Fruit fly (Drosophila melanogaster): ENCODE results near the gene Sry-beta.

The Sry-beta gene

DNA sequence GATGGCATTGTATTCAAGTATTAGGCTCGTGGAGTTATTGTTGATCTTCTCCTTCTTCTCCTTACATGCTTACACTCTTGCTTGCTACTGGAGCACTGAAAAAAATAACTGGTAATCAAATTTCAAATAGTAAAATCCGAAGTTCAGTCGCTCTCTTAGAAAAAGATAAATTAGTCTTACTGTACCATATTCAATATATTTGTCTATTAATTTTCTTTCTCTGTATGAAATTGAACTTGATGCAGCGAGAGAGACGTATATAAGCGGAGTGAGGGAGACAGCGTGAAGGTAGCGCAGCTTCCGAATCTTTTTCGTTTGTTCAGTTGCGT is 21.6 kb downstream of the Sry-beta start (continued):
- TF ChIP-seq Bdp1 (GFP tag; optimal IDR thresholded peaks at IDR 0.05) (peak; percentile 35), CG18011 (GFP tag; optimal IDR thresholded peaks at IDR 0.05) (no peak), CG12155 (GFP tag; optimal IDR thresholded peaks at IDR 0.05) (peak; percentile 52), h (optimal IDR thresholded peaks at IDR 0.05) (no peak), CkIIα-i1 (GFP tag; IDR thresholded peaks at IDR 0.05) (no peak), CG17328 (GFP tag; IDR thresholded peaks at IDR 0.05) (peak; percentile 95), z (GFP tag; IDR thresholded peaks at IDR 0.05) (peak; percentile 56; the same call in 1 of the 3 replicates), CG12744 (GFP tag; optimal IDR thresholded peaks at IDR 0.05) (peak; percentile 50), CG2678 (tag; optimal IDR thresholded peaks at IDR 0.05) (peak; percentile 95), CG9727 (GFP tag; optimal IDR thresholded peaks at IDR 0.05) (peak; percentile 83), CG42726 (GFP tag; IDR thresholded peaks at IDR 0.05; ENCODE audit: partially characterized antibody) (no peak), pum (GFP tag; optimal IDR thresholded peaks at IDR 0.05) (peak; percentile 89), ewg (GFP tag; optimal IDR thresholded peaks at IDR 0.05) (peak; percentile 64), CG18764 (GFP tag; optimal IDR thresholded peaks at IDR 0.05) (peak; percentile 79), bcd (GFP tag; optimal IDR thresholded peaks at IDR 0.05) (peak; percentile 86), HmgD (GFP tag; optimal IDR thresholded peaks at IDR 0.05) (peak; percentile 58), CG18262 (tag; optimal IDR thresholded peaks at IDR 0.05) (peak; percentile 85), gcm (GFP tag; optimal IDR thresholded peaks at IDR 0.05) (peak; percentile 88), seq (GFP tag; IDR thresholded peaks at IDR 0.05) (peak; percentile 89), rib (GFP tag; IDR thresholded peaks at IDR 0.05) (peak; percentile 62; the same call in 1 of the 2 replicates), H2.0 (GFP tag; IDR thresholded peaks at IDR 0.05) (peak; percentile 91), CG17359 (tag; optimal IDR thresholded peaks at IDR 0.05) (peak; percentile 98), pnt (GFP tag; optimal IDR thresholded peaks at IDR 0.05) (peak; percentile 89), CG13296 (GFP tag; optimal IDR thresholded peaks at IDR 0.05) (peak; percentile 85), CG17186 (GFP tag; optimal IDR thresholded peaks at IDR 0.05) (peak; percentile 48), CG31365 (tag; optimal IDR thresholded peaks at IDR 0.05) (peak; percentile 63), wor (GFP tag; IDR thresholded peaks at IDR 0.05) (peak; percentile 84), Hr3 (GFP tag; optimal IDR thresholded peaks at IDR 0.05) (peak; percentile 62), CG14860 (GFP tag; IDR thresholded peaks at IDR 0.05; ENCODE audit: partially characterized antibody) (no peak), CG32532 (GFP tag; IDR thresholded peaks at IDR 0.05) (peak; percentile 79), HLH3B (GFP tag; IDR thresholded peaks at IDR 0.05) (peak; percentile 96), esg (GFP tag; conservative IDR thresholded peaks at IDR 0.05) (peak; percentile 92), pros (GFP tag; optimal IDR thresholded peaks at IDR 0.05) (peak; percentile 63), vvl (GFP tag; IDR thresholded peaks at IDR 0.05) (peak; percentile 95), CG9609 (GFP tag; optimal IDR thresholded peaks at IDR 0.05) (peak; percentile 68), cwo (GFP tag; optimal IDR thresholded peaks at IDR 0.05) (peak; percentile 78), fd102C (GFP tag; optimal IDR thresholded peaks at IDR 0.05) (no peak), Meics (GFP tag; optimal IDR thresholded peaks at IDR 0.05) (peak; percentile 82), CG7839 (tag; optimal IDR thresholded peaks at IDR 0.05) (peak; percentile 89), pho (GFP tag; optimal IDR thresholded peaks at IDR 0.05) (peak; percentile 46), croc (GFP tag; conservative IDR thresholded peaks at IDR 0.05) (peak; percentile 83), CG7745 (tag; optimal IDR thresholded peaks at IDR 0.05) (no peak), CG9932 (GFP tag; IDR thresholded peaks at IDR 0.05) (peak; percentile 68), Sox100B (GFP tag; optimal IDR thresholded peaks at IDR 0.05) (peak; percentile 91), Ets65A (GFP tag) (peak; percentile 94), wek (GFP tag; optimal IDR thresholded peaks at IDR 0.05) (peak; percentile 61), kah (GFP tag; optimal IDR thresholded peaks at IDR 0.05) (peak; percentile 86), CG2116 (GFP tag; optimal IDR thresholded peaks at IDR 0.05) (no peak), bbx (GFP tag; IDR thresholded peaks at IDR 0.05; ENCODE audit: partially characterized antibody) (no peak), Asciz (GFP tag; optimal IDR thresholded peaks at IDR 0.05) (peak; percentile 96), CG7372 (GFP tag; IDR thresholded peaks at IDR 0.05) (peak; percentile 76), psq (GFP tag; optimal IDR thresholded peaks at IDR 0.05) (peak; percentile 5)

Data from whole organism, embryonic.